Fruit fly (Drosophila melanogaster) whole organism, adult: ENCODE data around the gene Vinc.

Experiments
- CG11617 ChIP-seq: fragments of 200-800 bp; sonication (Bioruptor generic); optimal IDR thresholded peaks from 2 replicates; lab custom pipeline; 2017; ENCODE audit warnings: mild to moderate bottlenecking, missing biosample characterization, missing genetic modification reagents, missing genetic modification characterization
- CG1620 ChIP-seq: fragments of 200-800 bp; sonication (Bioruptor generic); optimal IDR thresholded peaks from 2 replicates; lab custom pipeline; 2016; ENCODE audit warnings: missing biosample characterization, missing genetic modification characterization
- Clk ChIP-seq: fragments of 200-800 bp; sonication (Bioruptor generic); optimal IDR thresholded peaks from 2 replicates; lab custom pipeline; 2017; ENCODE audit warnings: missing biosample characterization, missing genetic modification characterization
- Hr96 ChIP-seq: fragments of 200-800 bp; sonication (Bioruptor generic); optimal IDR thresholded peaks from 2 replicates; lab custom pipeline; 2016; ENCODE audit warnings: missing biosample characterization, missing genetic modification characterization
- kay ChIP-seq: fragments of 200-800 bp; sonication (Bioruptor generic); peaks from one replicate; lab custom pipeline; 2016; ENCODE audit warnings: missing biosample characterization, missing genetic modification characterization, borderline replicate concordance
- ovo ChIP-seq: fragments of 200-800 bp; sonication (Bioruptor generic); optimal IDR thresholded peaks from 2 replicates; lab custom pipeline; 2016; ENCODE audit warnings: missing biosample characterization, missing genetic modification characterization
- pad ChIP-seq: fragments of 200-800 bp; sonication (Bioruptor generic); optimal IDR thresholded peaks from 3 replicates; lab custom pipeline; 2017; ENCODE audit warnings: missing biosample characterization, missing genetic modification characterization, mild to moderate bottlenecking, moderate library complexity, missing genetic modification reagents

dm6 chrX:2241842-2242241, 19.5 kb upstream of the Vinc start, which contains the start of gene kz:
- TF ChIP-seq kay (GFP tag; lab: Kevin White, UChicago) (no peak), pad (no peak), CG11617 (GFP tag; lab: Kevin White, UChicago) (no peak), CG1620 (GFP tag; lab: Kevin White, UChicago) (no peak), Hr96 (no peak), Clk (GFP tag; lab: Kevin White, UChicago) (no peak), ovo (GFP tag; lab: Kevin White, UChicago) (no peak)
